Worm (Caenorhabditis elegans) whole organism, midembryonic: ENCODE measurements around the gene lim-8.

ENCODE experiments used
- T22C8.4 ChIP-seq: fragments of 200-800 bp; sonication (Bioruptor generic); IDR thresholded peaks from 2 replicates; pipeline ENCODE4 v1.3.6; 2022; ENCODE audit warnings: missing genetic modification characterization, missing compliant biosample characterization
- cog-1 ChIP-seq: sonication (generic microtip); optimal IDR thresholded peaks from 2 replicates; lab custom pipeline; 2016; ENCODE audit warnings: missing genetic modification characterization, missing compliant biosample characterization
- flt-1 ChIP-seq: fragments of 200-800 bp; sonication (Bioruptor generic); IDR thresholded peaks from 2 replicates; pipeline ENCODE4 v1.3.6; 2022; ENCODE audit warnings: missing genetic modification characterization, missing compliant biosample characterization
- klf-2 ChIP-seq: fragments of 200-800 bp; sonication (Bioruptor generic); conservative IDR thresholded peaks from 2 replicates; pipeline ENCODE4 v1.3.6; 2022; ENCODE audit warnings: missing genetic modification reagents, missing genetic modification characterization, missing compliant biosample characterization
- med-1 ChIP-seq: sonication (generic microtip); optimal IDR thresholded peaks from 2 replicates; lab custom pipeline; 2017; ENCODE audit warnings: missing genetic modification characterization, mild to moderate bottlenecking, missing compliant biosample characterization, antibody characterized with exemption, missing genetic modification reagents; ENCODE audit not compliant: insufficient read depth
- ref-1 ChIP-seq: fragments of 200-800 bp; sonication (Bioruptor generic); conservative IDR thresholded peaks from 2 replicates; pipeline ENCODE4 v1.3.6; 2022; ENCODE audit warnings: missing genetic modification reagents, missing genetic modification characterization, missing compliant biosample characterization
- tab-1 ChIP-seq: fragments of 200-800 bp; sonication (Bioruptor generic); IDR thresholded peaks from 2 replicates; pipeline ENCODE4 v1.3.6; 2022; ENCODE audit warnings: missing genetic modification characterization, missing compliant biosample characterization
- ztf-23 ChIP-seq: fragments of 200-800 bp; sonication (Bioruptor generic); IDR thresholded peaks from 2 replicates; pipeline ENCODE4 v1.3.6; 2022; ENCODE audit warnings: missing genetic modification reagents, missing genetic modification characterization, missing compliant biosample characterization
- ztf-29 ChIP-seq: fragments of 200-800 bp; sonication (Bioruptor generic); IDR thresholded peaks from 2 replicates; pipeline ENCODE4 v1.3.6; 2022; ENCODE audit warnings: missing genetic modification reagents, missing genetic modification characterization, missing compliant biosample characterization

The lim-8 gene

DNA sequence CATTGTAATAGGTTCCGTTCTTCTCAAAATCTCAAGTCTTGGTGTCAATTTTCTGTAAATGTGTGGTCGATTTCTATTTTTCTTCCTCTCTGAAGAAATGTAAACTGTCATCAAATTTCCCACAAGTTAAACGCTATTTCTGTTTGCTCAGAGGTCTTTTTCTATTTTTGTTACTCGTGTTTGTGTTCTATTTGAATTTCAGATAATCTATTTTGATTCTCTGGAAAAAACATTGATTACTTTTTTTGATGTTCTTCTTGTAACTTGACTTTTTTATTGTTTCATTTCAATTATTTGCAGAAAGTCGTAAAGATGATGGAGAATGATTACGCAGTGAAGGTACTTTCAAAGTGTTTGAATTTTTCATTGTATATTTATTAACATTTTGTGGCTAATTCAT lies at the start of gene lim-8:
Gene lim-8 (plus strand): TSS at position 301 of the 400 bp plus-strand sequence.
- TF ChIP-seq ztf-23 (GFP tag; lab: Robert Waterston, UW) = no peak
- no peak for TF ChIP-seq klf-2 (GFP tag; lab: Robert Waterston, UW)
- TF ChIP-seq med-1 (GFP tag; lab: Kevin White, UChicago) = no peak

DNA sequence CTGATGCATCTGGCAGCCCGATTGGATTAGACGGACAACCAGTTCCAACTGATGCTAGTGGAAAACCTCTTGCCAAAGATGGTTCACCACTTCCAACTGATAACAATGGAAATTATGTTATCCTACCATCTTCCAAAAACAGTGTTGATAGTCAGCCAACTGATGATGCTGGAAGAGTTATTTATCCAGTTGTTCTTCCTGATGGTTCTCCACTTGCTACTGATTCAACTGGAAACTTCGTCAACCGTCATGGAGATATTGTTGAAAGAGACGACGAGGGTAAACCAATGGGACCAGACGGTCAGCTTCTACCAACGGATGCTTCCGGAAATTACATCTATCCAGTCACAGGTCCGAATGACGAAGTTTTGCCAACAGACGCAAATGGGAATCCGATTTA lies 45.8 kb upstream of the lim-8 start:
- TF ChIP-seq tab-1 (GFP tag; lab: Robert Waterston, UW) (no peak), ztf-29 (GFP tag; lab: Robert Waterston, UW) (no peak), cog-1 (no peak), T22C8.4 (GFP tag; lab: Robert Waterston, UW) (no peak), flt-1 (GFP tag; lab: Robert Waterston, UW) (no peak), med-1 (GFP tag; lab: Kevin White, UChicago) (no peak), ref-1 (no peak), klf-2 (GFP tag; lab: Robert Waterston, UW) (no peak), ztf-23 (GFP tag; lab: Robert Waterston, UW) (no peak)

DNA sequence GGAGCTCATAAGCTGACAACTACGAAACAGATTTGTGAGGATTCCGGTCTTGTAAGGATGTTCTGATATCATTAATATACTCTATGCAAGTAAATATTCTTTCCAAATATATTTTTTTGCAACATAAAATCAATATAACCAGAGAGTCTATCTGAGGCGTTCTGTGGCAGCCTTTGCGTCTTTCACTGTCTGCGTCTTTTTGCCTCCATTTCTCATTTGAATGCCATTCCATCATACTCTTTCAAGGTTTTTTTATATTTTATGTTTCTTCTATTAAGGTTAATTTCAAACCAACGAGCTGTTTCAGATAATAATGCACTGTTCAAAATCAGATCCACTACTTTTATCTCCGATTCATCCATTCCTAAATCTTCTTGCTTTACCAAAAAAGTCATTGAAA lies 7.3 kb upstream of the lim-8 start, which contains the start of gene R05H11.1:
Gene R05H11.1 (plus strand): TSS at position 301 of the 400 bp plus-strand sequence.
- TF ChIP-seq cog-1 (no peak), T22C8.4 (GFP tag; lab: Robert Waterston, UW) (no peak), klf-2 (GFP tag; lab: Robert Waterston, UW) (no peak), ref-1 (no peak), flt-1 (GFP tag; lab: Robert Waterston, UW) (no peak), med-1 (GFP tag; lab: Kevin White, UChicago) (no peak), tab-1 (GFP tag; lab: Robert Waterston, UW) (no peak), ztf-23 (GFP tag; lab: Robert Waterston, UW) (no peak), ztf-29 (GFP tag; lab: Robert Waterston, UW) (no peak)

DNA sequence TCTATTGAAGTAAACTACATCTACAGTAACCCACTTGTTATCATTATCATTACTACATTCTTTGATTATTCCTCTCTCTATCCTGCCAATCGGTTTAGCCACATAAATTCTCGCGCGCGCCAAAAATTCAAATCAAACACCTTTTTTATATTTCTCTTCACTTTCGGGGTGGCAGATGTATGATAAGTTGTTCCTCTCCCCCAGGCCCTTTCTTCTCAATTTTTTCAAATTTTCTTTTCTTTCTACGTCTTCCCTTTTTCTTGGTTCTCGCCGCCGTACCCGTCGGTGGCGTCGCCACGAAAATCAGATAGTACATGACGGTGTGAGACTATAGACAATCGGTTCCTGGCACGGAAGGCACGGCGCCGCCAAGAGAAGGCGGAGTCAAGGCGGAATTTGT lies 4.6 kb upstream of the lim-8 start, which contains the start of gene R05H11.2:
Gene R05H11.2 (plus strand): TSS at position 333 of the 400 bp plus-strand sequence.
- TF ChIP-seq ztf-23 (GFP tag; lab: Robert Waterston, UW) = no peak
- no peak for TF ChIP-seq klf-2 (GFP tag; lab: Robert Waterston, UW)
- TF ChIP-seq tab-1 (GFP tag; lab: Robert Waterston, UW) = no peak
- no peak for TF ChIP-seq flt-1 (GFP tag; lab: Robert Waterston, UW)
- no peak for TF ChIP-seq ztf-29 (GFP tag; lab: Robert Waterston, UW)
- TF ChIP-seq med-1 (GFP tag; lab: Kevin White, UChicago) = no peak
- TF ChIP-seq ref-1 = no peak
- TF ChIP-seq T22C8.4 (GFP tag; lab: Robert Waterston, UW) = no peak
- no peak for TF ChIP-seq cog-1

DNA sequence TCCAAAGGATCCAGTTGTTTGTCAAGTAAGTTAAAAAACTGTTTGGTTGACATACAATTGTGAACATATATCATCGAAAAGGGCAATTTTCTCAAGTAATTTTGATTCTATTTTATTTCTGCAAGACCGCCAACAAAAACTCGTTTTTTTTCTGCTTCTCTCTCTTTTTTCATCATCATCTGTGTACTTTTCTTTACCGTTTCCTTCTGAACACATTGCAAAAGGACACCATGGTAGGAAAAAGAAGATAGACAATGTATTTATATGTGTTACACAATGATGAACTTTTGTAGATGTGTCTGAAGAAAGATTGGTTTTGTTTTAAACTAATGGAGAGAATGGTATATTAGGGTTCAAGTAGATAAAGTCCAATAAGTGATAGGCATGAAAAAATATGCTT lies 3.7 kb upstream of the lim-8 start:
- TF ChIP-seq ztf-23 (GFP tag; lab: Robert Waterston, UW) = no peak
- TF ChIP-seq ztf-29 (GFP tag; lab: Robert Waterston, UW) = no peak
- TF ChIP-seq klf-2 (GFP tag; lab: Robert Waterston, UW) = no peak
- no peak for TF ChIP-seq med-1 (GFP tag; lab: Kevin White, UChicago)
- TF ChIP-seq flt-1 (GFP tag; lab: Robert Waterston, UW) = no peak
- TF ChIP-seq tab-1 (GFP tag; lab: Robert Waterston, UW) = no peak
- no peak for TF ChIP-seq ref-1
- no peak for TF ChIP-seq T22C8.4 (GFP tag; lab: Robert Waterston, UW)
- TF ChIP-seq cog-1 = no peak

DNA sequence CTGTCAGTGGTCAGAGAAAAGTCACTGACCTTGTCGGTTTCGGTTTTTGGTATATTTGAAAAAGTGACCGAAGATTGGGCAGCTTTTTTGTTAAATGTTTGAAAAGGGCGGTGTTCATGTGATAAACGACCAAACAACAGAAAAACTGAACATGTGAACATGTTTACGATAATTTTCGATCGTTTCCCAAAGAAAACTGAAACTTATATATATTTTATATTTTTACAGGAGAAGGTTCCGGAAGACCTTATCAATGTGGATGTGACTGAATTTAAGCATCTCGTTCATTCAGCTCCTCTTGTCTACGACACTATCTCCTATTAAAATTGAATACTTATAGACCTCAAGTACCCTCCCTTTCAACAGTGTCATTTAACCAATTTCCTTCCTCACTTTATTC lies 2.9 kb upstream of the lim-8 start:
- TF ChIP-seq T22C8.4 (GFP tag; lab: Robert Waterston, UW) = no peak
- no peak for TF ChIP-seq cog-1
- no peak for TF ChIP-seq med-1 (GFP tag; lab: Kevin White, UChicago)
- no peak for TF ChIP-seq ztf-23 (GFP tag; lab: Robert Waterston, UW)
- no peak for TF ChIP-seq klf-2 (GFP tag; lab: Robert Waterston, UW)
- no peak for TF ChIP-seq flt-1 (GFP tag; lab: Robert Waterston, UW)
- TF ChIP-seq ref-1 = no peak
- TF ChIP-seq tab-1 (GFP tag; lab: Robert Waterston, UW) = no peak
- no peak for TF ChIP-seq ztf-29 (GFP tag; lab: Robert Waterston, UW)

DNA sequence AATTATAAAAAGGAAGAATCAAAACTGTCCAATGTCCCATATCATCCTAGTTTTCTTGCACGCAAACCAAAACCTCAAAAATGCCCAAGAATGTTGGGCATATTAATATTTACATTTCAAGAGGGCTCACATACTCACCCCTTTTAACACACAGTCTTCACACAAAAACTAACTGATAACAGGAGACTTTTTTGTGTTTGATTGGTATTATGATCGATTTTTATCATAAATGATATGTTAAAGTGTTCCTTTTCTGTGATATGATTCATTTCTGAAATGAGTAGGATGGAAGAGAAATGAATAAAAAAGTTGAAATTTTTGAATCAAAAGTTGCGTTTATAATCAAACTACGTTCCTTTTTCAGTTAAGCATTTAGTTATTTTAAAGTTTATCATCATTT lies 519 bp downstream of the lim-8 start:
- TF ChIP-seq ref-1 (no peak), ztf-29 (GFP tag; lab: Robert Waterston, UW) (no peak)

DNA sequence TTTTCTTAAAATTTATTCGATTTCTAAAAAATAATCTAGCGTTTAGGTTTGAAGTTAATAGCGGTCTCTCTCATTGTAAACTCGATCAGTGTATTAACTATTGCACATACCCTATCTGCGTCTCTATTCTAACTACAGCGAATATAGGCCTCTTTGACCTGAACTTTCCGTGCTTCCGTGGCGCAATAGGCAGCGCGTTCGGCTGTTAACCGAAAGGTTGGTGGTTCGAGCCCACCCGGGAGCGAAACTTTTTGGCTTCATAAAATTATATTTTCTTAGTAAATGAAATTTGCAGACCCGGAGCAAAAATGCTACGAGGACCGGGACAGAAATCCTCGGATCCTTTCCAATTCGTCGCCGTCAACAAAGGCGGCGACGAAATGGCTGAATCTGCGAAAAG lies 2.8 kb downstream of the lim-8 start:
- TF ChIP-seq cog-1 (peak; percentile 18), flt-1 (GFP tag; lab: Robert Waterston, UW) (peak; percentile 84), ztf-29 (GFP tag; lab: Robert Waterston, UW) (peak; percentile 43; the same call in 1 of the 2 replicates), ref-1 (no peak), klf-2 (GFP tag; lab: Robert Waterston, UW) (no peak), med-1 (GFP tag; lab: Kevin White, UChicago) (no peak), ztf-23 (GFP tag; lab: Robert Waterston, UW) (0 out of 2 replicates have a peak, but pooled peaks have one; percentile 52), T22C8.4 (GFP tag; lab: Robert Waterston, UW) (peak; percentile 47; the same call in 1 of the 2 replicates), tab-1 (GFP tag; lab: Robert Waterston, UW) (peak; percentile 84)

DNA sequence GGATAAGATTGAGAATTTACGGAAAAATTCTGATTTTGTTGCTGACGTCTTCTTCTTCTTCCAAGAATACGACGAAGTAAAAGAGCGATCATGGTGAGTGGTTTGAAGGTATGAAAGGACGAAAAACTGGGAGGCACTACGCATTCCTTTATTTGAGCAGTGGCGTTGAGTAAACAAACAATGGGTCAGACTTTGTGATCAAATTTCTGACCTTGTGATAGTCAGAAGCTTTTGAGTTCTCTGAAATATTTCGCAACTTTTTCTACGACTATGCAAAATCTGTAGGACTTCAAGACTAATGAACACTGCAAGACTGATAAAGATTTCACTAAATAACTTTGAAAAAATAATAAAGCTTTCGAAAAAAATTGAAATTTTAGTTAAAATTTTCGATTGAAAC lies 14.3 kb downstream of the lim-8 start, which contains the start of gene F28F5.4:
Gene F28F5.4 (minus strand): TSS at position 104 of the 400 bp plus-strand sequence.
- no peak for TF ChIP-seq flt-1 (GFP tag; lab: Robert Waterston, UW)
- TF ChIP-seq ztf-23 (GFP tag; lab: Robert Waterston, UW) = no peak
- no peak for TF ChIP-seq med-1 (GFP tag; lab: Kevin White, UChicago)
- no peak for TF ChIP-seq T22C8.4 (GFP tag; lab: Robert Waterston, UW)
- TF ChIP-seq klf-2 (GFP tag; lab: Robert Waterston, UW) = no peak
- no peak for TF ChIP-seq ztf-29 (GFP tag; lab: Robert Waterston, UW)
- TF ChIP-seq tab-1 (GFP tag; lab: Robert Waterston, UW) = no peak
- no peak for TF ChIP-seq ref-1
- TF ChIP-seq cog-1 = no peak
